Worm (Caenorhabditis elegans) whole organism, L2 larva: ENCODE measurements around the gene srd-74.

ENCODE experiments used
- C34F6.9 ChIP-seq: fragments of 150-350 bp; optimal IDR thresholded peaks from 2 replicates; lab custom pipeline; 2014; ENCODE audit warnings: missing biosample characterization, missing genetic modification characterization
- F13H6.1 ChIP-seq: sonication (generic microtip); optimal IDR thresholded peaks from 2 replicates; lab custom pipeline; 2016; ENCODE audit warnings: missing genetic modification characterization, missing compliant biosample characterization
- R02D3.7 ChIP-seq: fragments of 150-350 bp; optimal IDR thresholded peaks from 2 replicates; lab custom pipeline; 2014; ENCODE audit warnings: missing biosample characterization, missing genetic modification characterization
- Y55F3AM.14 ChIP-seq: fragments of 200-800 bp; sonication (Bioruptor generic); optimal IDR thresholded peaks from 2 replicates; lab custom pipeline; 2018; ENCODE audit warnings: mild to moderate bottlenecking, missing genetic modification characterization, missing compliant biosample characterization
- ZK546.5 ChIP-seq: sonication (generic microtip); optimal IDR thresholded peaks from 2 replicates; lab custom pipeline; 2017; ENCODE audit warnings: missing biosample characterization, missing genetic modification characterization
- alr-1 ChIP-seq: fragments of 150-350 bp; optimal IDR thresholded peaks from 2 replicates; lab custom pipeline; 2014; ENCODE audit warnings: missing biosample characterization, missing genetic modification characterization
- aly-2 ChIP-seq: fragments of 150-350 bp; optimal IDR thresholded peaks from 2 replicates; lab custom pipeline; 2014; ENCODE audit warnings: missing biosample characterization, missing genetic modification characterization
- ama-1 ChIP-seq: fragments of 150-350 bp; optimal IDR thresholded peaks from 2 replicates; lab custom pipeline; 2018; ENCODE audit warnings: inconsistent platforms
- blmp-1 ChIP-seq: sonication (generic microtip); optimal IDR thresholded peaks from 2 replicates; lab custom pipeline; 2017; ENCODE audit warnings: missing genetic modification characterization, mild to moderate bottlenecking, missing compliant biosample characterization, antibody characterized with exemption, moderate library complexity; ENCODE audit not compliant: insufficient read depth
- ceh-16 ChIP-seq: fragments of 150-350 bp; optimal IDR thresholded peaks from 2 replicates; lab custom pipeline; 2014; ENCODE audit warnings: missing biosample characterization, missing genetic modification characterization
- ceh-82 ChIP-seq: fragments of 150-350 bp; optimal IDR thresholded peaks from 2 replicates; lab custom pipeline; 2014; ENCODE audit warnings: missing biosample characterization, missing genetic modification characterization
- crh-2 ChIP-seq: sonication (generic microtip); optimal IDR thresholded peaks from 2 replicates; lab custom pipeline; 2017; ENCODE audit warnings: missing biosample characterization, missing genetic modification characterization
- dmd-4 ChIP-seq: sonication (generic microtip); optimal IDR thresholded peaks from 2 replicates; lab custom pipeline; 2017; ENCODE audit warnings: missing biosample characterization, missing genetic modification characterization
- egl-27 ChIP-seq: sonication (generic microtip); optimal IDR thresholded peaks from 3 replicates; lab custom pipeline; 2017; ENCODE audit warnings: missing biosample characterization, missing genetic modification reagents, missing genetic modification characterization
- elt-1 ChIP-seq: fragments of 150-350 bp; optimal IDR thresholded peaks from 2 replicates; lab custom pipeline; 2014; ENCODE audit warnings: missing biosample characterization, missing genetic modification characterization
- elt-3 ChIP-seq: sonication (generic microtip); optimal IDR thresholded peaks from 2 replicates; lab custom pipeline; 2017; ENCODE audit warnings: missing biosample characterization, missing genetic modification characterization
- fos-1 ChIP-seq: fragments of 150-350 bp; optimal IDR thresholded peaks from 2 replicates; lab custom pipeline; 2014; ENCODE audit warnings: missing biosample characterization, missing genetic modification characterization
- gmeb-1 ChIP-seq: fragments of 150-350 bp; optimal IDR thresholded peaks from 2 replicates; lab custom pipeline; 2014; ENCODE audit warnings: missing biosample characterization, missing genetic modification characterization
- lin-11 ChIP-seq: fragments of 150-350 bp; sonication (generic microtip); optimal IDR thresholded peaks from 2 replicates; lab custom pipeline; 2014; ENCODE audit warnings: missing biosample characterization, missing genetic modification characterization, inconsistent platforms, mixed read lengths
- lin-13 ChIP-seq: fragments of 150-350 bp; optimal IDR thresholded peaks from 2 replicates; lab custom pipeline; 2014; ENCODE audit warnings: missing biosample characterization, missing genetic modification reagents, missing genetic modification characterization
- lin-39 ChIP-seq: fragments of 150-350 bp; optimal IDR thresholded peaks from 2 replicates; lab custom pipeline; 2014; ENCODE audit warnings: missing biosample characterization, missing genetic modification reagents, missing genetic modification characterization
- lsy-2 ChIP-seq, 2 experiments: fragments of 150-350 bp in 1 of 2; sonication (generic microtip) in 1 of 2; optimal IDR thresholded peaks; 2 replicates each; lab custom pipeline; 2014 to 2017; ENCODE audit warnings: missing biosample characterization in 2 of 2, missing genetic modification characterization in 2 of 2
- mab-5 ChIP-seq: fragments of 150-350 bp; optimal IDR thresholded peaks from 2 replicates; lab custom pipeline; 2014; ENCODE audit warnings: missing biosample characterization, missing genetic modification characterization
- mbf-1 ChIP-seq: sonication (generic microtip); optimal IDR thresholded peaks from 2 replicates; lab custom pipeline; 2017; ENCODE audit warnings: missing biosample characterization, missing genetic modification characterization
- mdl-1 ChIP-seq, 2 experiments: fragments of 150-350 bp in 1 of 2; sonication (generic microtip) in 1 of 2; optimal IDR thresholded peaks; 2 replicates each; lab custom pipeline; 2017; ENCODE audit warnings: missing biosample characterization in 2 of 2, missing genetic modification characterization in 2 of 2
- nhr-10 ChIP-seq: sonication (generic microtip); optimal IDR thresholded peaks from 2 replicates; lab custom pipeline; 2017; ENCODE audit warnings: missing biosample characterization, missing genetic modification characterization
- nhr-11 ChIP-seq: fragments of 150-350 bp; optimal IDR thresholded peaks from 2 replicates; lab custom pipeline; 2014; ENCODE audit warnings: missing biosample characterization, missing genetic modification characterization
- nhr-12 ChIP-seq: fragments of 150-350 bp; optimal IDR thresholded peaks from 2 replicates; lab custom pipeline; 2014; ENCODE audit warnings: missing biosample characterization, missing genetic modification characterization
- nhr-129 ChIP-seq: fragments of 150-350 bp; optimal IDR thresholded peaks from 2 replicates; lab custom pipeline; 2014; ENCODE audit warnings: missing biosample characterization, missing genetic modification characterization
- nhr-21 ChIP-seq: fragments of 150-350 bp; optimal IDR thresholded peaks from 2 replicates; lab custom pipeline; 2014; ENCODE audit warnings: missing biosample characterization, missing genetic modification characterization
- nhr-23 ChIP-seq: fragments of 150-350 bp; optimal IDR thresholded peaks from 2 replicates; lab custom pipeline; 2014; ENCODE audit warnings: missing biosample characterization, missing genetic modification reagents, missing genetic modification characterization
- nhr-237 ChIP-seq: fragments of 150-350 bp; optimal IDR thresholded peaks from 2 replicates; lab custom pipeline; 2014; ENCODE audit warnings: missing biosample characterization, missing genetic modification characterization
- nhr-25 ChIP-seq: fragments of 150-350 bp; sonication (generic microtip); optimal IDR thresholded peaks from 3 replicates; lab custom pipeline; 2014; ENCODE audit warnings: missing biosample characterization, missing genetic modification characterization
- nhr-6 ChIP-seq: fragments of 150-350 bp; optimal IDR thresholded peaks from 2 replicates; lab custom pipeline; 2014; ENCODE audit warnings: missing biosample characterization, missing genetic modification characterization
- nhr-77 ChIP-seq: fragments of 150-350 bp; optimal IDR thresholded peaks from 2 replicates; lab custom pipeline; 2014; ENCODE audit warnings: missing biosample characterization, missing genetic modification characterization
- peb-1 ChIP-seq: fragments of 150-350 bp; optimal IDR thresholded peaks from 2 replicates; lab custom pipeline; 2014; ENCODE audit warnings: missing biosample characterization, missing genetic modification characterization
- sem-4 ChIP-seq: fragments of 150-350 bp; optimal IDR thresholded peaks from 2 replicates; lab custom pipeline; 2014; ENCODE audit warnings: missing biosample characterization, missing genetic modification reagents, missing genetic modification characterization
- skn-1 ChIP-seq: sonication (generic microtip); optimal IDR thresholded peaks from 2 replicates; lab custom pipeline; 2017; ENCODE audit warnings: missing biosample characterization, missing genetic modification characterization
- sma-3 ChIP-seq: sonication (generic microtip); optimal IDR thresholded peaks from 2 replicates; lab custom pipeline; 2016; ENCODE audit warnings: missing genetic modification reagents, missing genetic modification characterization, missing compliant biosample characterization
- sma-9 ChIP-seq, 2 experiments: fragments of 150-350 bp in 1 of 2; sonication (generic microtip) in 1 of 2; optimal IDR thresholded peaks; 2 replicates each; lab custom pipeline; 2014 to 2016; ENCODE audit warnings: missing genetic modification characterization in 2 of 2, mild to moderate bottlenecking in 1 of 2, missing biosample characterization in 1 of 2, missing compliant biosample characterization in 1 of 2, missing genetic modification reagents in 1 of 2, moderate library complexity in 1 of 2
- snpc-4 ChIP-seq: fragments of 150-350 bp; optimal IDR thresholded peaks from 2 replicates; lab custom pipeline; 2014; ENCODE audit warnings: missing biosample characterization, missing genetic modification characterization
- unc-39 ChIP-seq: fragments of 150-350 bp; optimal IDR thresholded peaks from 2 replicates; lab custom pipeline; 2014; ENCODE audit warnings: missing biosample characterization, missing genetic modification characterization
- unc-55 ChIP-seq: fragments of 150-350 bp; sonication (generic microtip); optimal IDR thresholded peaks from 3 replicates; lab custom pipeline; 2014; ENCODE audit warnings: missing biosample characterization, missing genetic modification reagents, missing genetic modification characterization
- unc-62 ChIP-seq: fragments of 150-350 bp; optimal IDR thresholded peaks from 2 replicates; lab custom pipeline; 2014; ENCODE audit warnings: missing biosample characterization, missing genetic modification reagents, missing genetic modification characterization
- zag-1 ChIP-seq: fragments of 150-350 bp; optimal IDR thresholded peaks from 2 replicates; lab custom pipeline; 2014; ENCODE audit warnings: missing biosample characterization, missing genetic modification characterization
- ztf-1 ChIP-seq: fragments of 200-800 bp; sonication (Bioruptor generic); conservative IDR thresholded peaks from 2 replicates; pipeline ENCODE4 v1.3.6; 2022; ENCODE audit warnings: missing genetic modification characterization, missing compliant biosample characterization
- ztf-11 ChIP-seq: sonication (generic microtip); optimal IDR thresholded peaks from 2 replicates; lab custom pipeline; 2017; ENCODE audit warnings: missing biosample characterization, missing genetic modification characterization
- ztf-4 ChIP-seq: fragments of 150-350 bp; optimal IDR thresholded peaks from 2 replicates; lab custom pipeline; 2014; ENCODE audit warnings: missing biosample characterization, missing genetic modification characterization

srd-74 gene

ce11 chrIII:11746718-11747117 lies 35.2 kb upstream of the srd-74 start, which contains the start of gene mrt-2:
TSS of gene mrt-2 (plus strand) at chrIII:11746766.
- TF ChIP-seq aly-2 (tag; lab: Kevin White, UChicago) (no peak), egl-27 (tag; lab: Kevin White, UChicago) (peak; percentile 48), snpc-4 (tag; lab: Kevin White, UChicago) (peak; percentile 40), zag-1 (tag; lab: Kevin White, UChicago) (no peak), unc-55 (peak; percentile 86), nhr-10 (tag; lab: Kevin White, UChicago) (no peak), ztf-4 (tag; lab: Kevin White, UChicago) (no peak), alr-1 (tag; lab: Kevin White, UChicago) (no peak), unc-62 (GFP tag; lab: Kevin White, UChicago) (no peak), sma-9 (GFP tag; optimal IDR thresholded peaks at IDR 0.05; lab: Kevin White, UChicago) (no peak), sma-9 (tag; optimal IDR thresholded peaks at IDR 0.05; lab: Kevin White, UChicago) (no peak), crh-2 (peak; percentile 76), Y55F3AM.14 (GFP tag; lab: Kevin White, UChicago) (no peak), nhr-23 (tag; lab: Kevin White, UChicago) (no peak), gmeb-1 (tag; lab: Kevin White, UChicago) (peak; percentile 98), lin-13 (GFP tag; lab: Kevin White, UChicago) (peak; percentile 76), ceh-82 (no peak), skn-1 (tag; lab: Kevin White, UChicago) (no peak), C34F6.9 (peak; percentile 81), blmp-1 (peak; percentile 48), nhr-11 (tag; lab: Kevin White, UChicago) (no peak), elt-3 (tag; lab: Kevin White, UChicago) (no peak), ztf-11 (tag; lab: Kevin White, UChicago) (no peak), sma-3 (peak; percentile 86), fos-1 (tag; lab: Kevin White, UChicago) (peak; percentile 17), elt-1 (tag; lab: Kevin White, UChicago) (no peak), ama-1 (lab: Kevin White, UChicago) (no peak), ceh-16 (tag; lab: Kevin White, UChicago) (peak; percentile 46), nhr-21 (peak; percentile 60), ZK546.5 (tag; lab: Kevin White, UChicago) (no peak), mab-5 (tag; lab: Kevin White, UChicago) (no peak), mdl-1 (tag; optimal IDR thresholded peaks at IDR 0.05; lab: Kevin White, UChicago) (no peak), nhr-129 (tag; lab: Kevin White, UChicago) (peak; percentile 48), F13H6.1 (peak; percentile 81), mbf-1 (tag; lab: Kevin White, UChicago) (no peak), peb-1 (tag; lab: Kevin White, UChicago) (no peak), nhr-6 (tag; lab: Kevin White, UChicago) (peak; percentile 44), unc-39 (tag; lab: Kevin White, UChicago) (no peak), lin-11 (tag; lab: Kevin White, UChicago) (peak; percentile 54), dmd-4 (no peak), nhr-77 (no peak), R02D3.7 (tag; lab: Kevin White, UChicago) (no peak), nhr-25 (tag; lab: Kevin White, UChicago) (peak; percentile 79), lin-39 (tag; lab: Kevin White, UChicago) (no peak), nhr-12 (tag; lab: Kevin White, UChicago) (no peak), ztf-1 (GFP tag; lab: Robert Waterston, UW) (no peak), sem-4 (peak; percentile 91), lsy-2 (tag; optimal IDR thresholded peaks at IDR 0.05; lab: Kevin White, UChicago) (peak; percentile 66 to 87), nhr-237 (tag; lab: Kevin White, UChicago) (no peak)
